Worm (Caenorhabditis elegans) whole organism, late embryonic: ENCODE measurements around the gene srz-10.
"Not testable (repeated sequence)": the region's sequence is repeated elsewhere in the genome, so short reads cannot be mapped to it uniquely, and the experiment has no call there.

Experiments used
- ama-1 ChIP-seq: fragments of 150-350 bp; optimal IDR thresholded peaks from 2 replicates; lab custom pipeline; 2014
- ceh-34 ChIP-seq: sonication (generic microtip); optimal IDR thresholded peaks from 2 replicates; lab custom pipeline; 2016; ENCODE audit warnings: mild to moderate bottlenecking, missing genetic modification characterization, missing compliant biosample characterization
- dve-1 ChIP-seq: sonication (generic microtip); optimal IDR thresholded peaks from 2 replicates; lab custom pipeline; 2017; ENCODE audit warnings: antibody characterized with exemption, mild to moderate bottlenecking, missing genetic modification characterization, missing compliant biosample characterization
- fax-1 ChIP-seq: sonication (generic microtip); optimal IDR thresholded peaks from 2 replicates; lab custom pipeline; 2016; ENCODE audit warnings: missing genotype, missing genetic modification characterization, missing compliant biosample characterization
- fkh-10 ChIP-seq: fragments of 150-350 bp; optimal IDR thresholded peaks from 2 replicates; lab custom pipeline; 2014; ENCODE audit warnings: missing biosample characterization, missing genetic modification reagents, missing genetic modification characterization
- hlh-30 ChIP-seq: sonication (generic microtip); optimal IDR thresholded peaks from 2 replicates; lab custom pipeline; 2017; ENCODE audit warnings: antibody characterized with exemption, missing genetic modification characterization, missing compliant biosample characterization; ENCODE audit not compliant: insufficient read depth
- lin-11 ChIP-seq: fragments of 200-800 bp; sonication (Bioruptor generic); optimal IDR thresholded peaks from 2 replicates; lab custom pipeline; 2018; ENCODE audit warnings: mild to moderate bottlenecking, missing genetic modification characterization, missing compliant biosample characterization
- nhr-11 ChIP-seq: fragments of 150-350 bp; optimal IDR thresholded peaks from 2 replicates; lab custom pipeline; 2014; ENCODE audit warnings: missing biosample characterization, missing genetic modification characterization
- nhr-232 ChIP-seq: sonication (generic microtip); optimal IDR thresholded peaks from 2 replicates; lab custom pipeline; 2016; ENCODE audit warnings: missing genetic modification characterization, missing compliant biosample characterization
- pha-4 ChIP-seq: fragments of 150-350 bp; optimal IDR thresholded peaks from 2 replicates; lab custom pipeline; 2018; ENCODE audit warnings: missing biosample characterization, missing genetic modification reagents, missing genetic modification characterization
- tbx-2 ChIP-seq: sonication (generic microtip); optimal IDR thresholded peaks from 2 replicates; lab custom pipeline; 2016; ENCODE audit warnings: missing genetic modification characterization, missing compliant biosample characterization
- unc-86 ChIP-seq: sonication (generic microtip); optimal IDR thresholded peaks from 2 replicates; lab custom pipeline; 2016; ENCODE audit warnings: missing genetic modification characterization, missing compliant biosample characterization

DNA sequence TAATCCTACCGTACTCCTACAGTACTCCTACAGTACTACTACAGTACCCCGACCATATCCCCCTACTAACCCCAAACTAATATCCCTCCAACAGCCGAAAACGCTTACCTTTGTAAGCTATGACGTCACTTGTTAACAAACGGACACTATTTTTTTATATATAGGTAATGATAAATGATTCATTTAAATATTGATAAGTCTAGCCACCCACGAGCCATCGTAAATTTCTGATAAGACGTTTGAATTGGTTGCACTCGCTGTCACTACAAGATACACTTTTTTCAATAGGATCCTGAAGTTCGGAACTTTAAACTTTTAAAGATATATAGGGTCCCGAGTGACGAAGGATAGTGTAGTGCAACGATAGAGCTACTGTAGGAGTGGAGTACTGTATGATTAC, 13.8 kb upstream of the srz-10 start, which contains the start of gene nhr-247:
- TF ChIP-seq lin-11 (tag; lab: Kevin White, UChicago); fkh-10 (GFP tag; lab: Kevin White, UChicago); dve-1 (tag; lab: Kevin White, UChicago); hlh-30; pha-4 (tag; lab: Kevin White, UChicago); nhr-232 (tag; lab: Kevin White, UChicago); ceh-34; unc-86 (tag; lab: Kevin White, UChicago); nhr-11; fax-1; tbx-2 (tag; lab: Kevin White, UChicago); ama-1 (lab: Kevin White, UChicago): not testable (repeated sequence)
